Worm (Caenorhabditis elegans) whole organism, L3 larva: ENCODE results near the gene atgl-1.

Source experiments
- R02D3.7 ChIP-seq: fragments of 150-350 bp; optimal IDR thresholded peaks from 2 replicates; lab custom pipeline; 2014; ENCODE audit warnings: missing biosample characterization, missing genetic modification characterization
- ZK546.5 ChIP-seq: sonication (generic microtip); optimal IDR thresholded peaks from 2 replicates; lab custom pipeline; 2017; ENCODE audit warnings: missing biosample characterization, missing genetic modification characterization
- ama-1 ChIP-seq: fragments of 150-350 bp; optimal IDR thresholded peaks from 2 replicates; lab custom pipeline; 2018
- ceh-28 ChIP-seq: fragments of 150-350 bp; optimal IDR thresholded peaks from 2 replicates; lab custom pipeline; 2014; ENCODE audit warnings: missing biosample characterization, missing genetic modification reagents, missing genetic modification characterization
- ceh-9 ChIP-seq: sonication (generic microtip); optimal IDR thresholded peaks from 2 replicates; lab custom pipeline; 2018; ENCODE audit warnings: missing biosample characterization, missing genetic modification characterization
- daf-12 ChIP-seq: fragments of 150-350 bp; optimal IDR thresholded peaks from 2 replicates; lab custom pipeline; 2014; ENCODE audit warnings: missing biosample characterization, missing genetic modification reagents, missing genetic modification characterization
- egl-5 ChIP-seq: fragments of 150-350 bp; optimal IDR thresholded peaks from 2 replicates; lab custom pipeline; 2017; ENCODE audit warnings: missing biosample characterization, missing genetic modification reagents, missing genetic modification characterization, inconsistent platforms
- elt-1 ChIP-seq: fragments of 150-350 bp; optimal IDR thresholded peaks from 2 replicates; lab custom pipeline; 2014; ENCODE audit warnings: missing biosample characterization, missing genetic modification characterization
- elt-2 ChIP-seq: sonication (generic microtip); optimal IDR thresholded peaks from 2 replicates; lab custom pipeline; 2016; ENCODE audit warnings: missing genetic modification reagents, mild to moderate bottlenecking, missing genetic modification characterization, missing compliant biosample characterization
- elt-3 ChIP-seq, 3 experiments: fragments of 150-350 bp in 1 of 3; sonication (generic microtip) in 2 of 3; optimal IDR thresholded peaks; 2 replicates in 2 of 3; 4 replicates in 1 of 3; lab custom pipeline; 2014 to 2017; ENCODE audit warnings: missing biosample characterization in 3 of 3, missing genetic modification characterization in 3 of 3
- eor-1 ChIP-seq, 2 experiments: fragments of 150-350 bp; optimal IDR thresholded peaks; 2 replicates each; lab custom pipeline; 2014 to 2018; ENCODE audit warnings: missing biosample characterization in 2 of 2, missing genetic modification characterization in 2 of 2
- fkh-10 ChIP-seq: sonication (generic microtip); optimal IDR thresholded peaks from 2 replicates; lab custom pipeline; 2017; ENCODE audit warnings: missing biosample characterization, missing genetic modification reagents, missing genetic modification characterization
- hmg-11 ChIP-seq: sonication (generic microtip); optimal IDR thresholded peaks from 2 replicates; lab custom pipeline; 2016; ENCODE audit warnings: missing genetic modification characterization, missing compliant biosample characterization
- jun-1 ChIP-seq: fragments of 150-350 bp; optimal IDR thresholded peaks from 2 replicates; lab custom pipeline; 2014; ENCODE audit warnings: missing biosample characterization, missing genetic modification reagents, missing genetic modification characterization
- lin-15B ChIP-seq: fragments of 150-350 bp; optimal IDR thresholded peaks from 2 replicates; lab custom pipeline; 2014; ENCODE audit warnings: missing biosample characterization, missing genetic modification characterization
- lin-39 ChIP-seq: fragments of 150-350 bp; optimal IDR thresholded peaks from 2 replicates; lab custom pipeline; 2018; ENCODE audit warnings: missing biosample characterization, missing genetic modification reagents, missing genetic modification characterization
- lsy-12 ChIP-seq: sonication (generic microtip); optimal IDR thresholded peaks from 2 replicates; lab custom pipeline; 2016; ENCODE audit warnings: mild to moderate bottlenecking, missing genetic modification characterization, missing compliant biosample characterization
- nfya-1 ChIP-seq: sonication (generic microtip); optimal IDR thresholded peaks from 2 replicates; lab custom pipeline; 2017; ENCODE audit warnings: missing genetic modification characterization, mild to moderate bottlenecking, missing compliant biosample characterization, antibody characterized with exemption, moderate library complexity; ENCODE audit not compliant: insufficient read depth
- nhr-11 ChIP-seq: fragments of 150-350 bp; optimal IDR thresholded peaks from 2 replicates; lab custom pipeline; 2014; ENCODE audit warnings: missing biosample characterization, missing genetic modification characterization
- nhr-12 ChIP-seq: fragments of 150-350 bp; optimal IDR thresholded peaks from 2 replicates; lab custom pipeline; 2014; ENCODE audit warnings: missing biosample characterization, missing genetic modification characterization
- nhr-23 ChIP-seq: fragments of 150-350 bp; optimal IDR thresholded peaks from 2 replicates; lab custom pipeline; 2014; ENCODE audit warnings: missing biosample characterization, missing genetic modification reagents, missing genetic modification characterization
- nhr-237 ChIP-seq: fragments of 150-350 bp; optimal IDR thresholded peaks from 2 replicates; lab custom pipeline; 2014; ENCODE audit warnings: missing biosample characterization, missing genetic modification characterization
- nhr-28 ChIP-seq: fragments of 150-350 bp; optimal IDR thresholded peaks from 2 replicates; lab custom pipeline; 2014; ENCODE audit warnings: missing biosample characterization, missing genetic modification characterization
- nhr-43 ChIP-seq: sonication (generic microtip); optimal IDR thresholded peaks from 2 replicates; lab custom pipeline; 2016; ENCODE audit warnings: mild to moderate bottlenecking, missing genetic modification characterization, missing compliant biosample characterization; ENCODE audit not compliant: poor library complexity, severe bottlenecking
- nhr-67 ChIP-seq: fragments of 150-350 bp; optimal IDR thresholded peaks from 2 replicates; lab custom pipeline; 2014; ENCODE audit warnings: missing biosample characterization, missing genetic modification characterization
- nhr-76 ChIP-seq: fragments of 150-350 bp; sonication (generic microtip); optimal IDR thresholded peaks from 5 replicates; lab custom pipeline; 2014; ENCODE audit warnings: missing biosample characterization, missing genetic modification characterization
- pha-4 ChIP-seq: fragments of 150-350 bp; optimal IDR thresholded peaks from 2 replicates; lab custom pipeline; 2014; ENCODE audit warnings: missing biosample characterization, missing genetic modification reagents, missing genetic modification characterization
- pqm-1 ChIP-seq: fragments of 150-350 bp; optimal IDR thresholded peaks from 2 replicates; lab custom pipeline; 2017; ENCODE audit warnings: missing biosample characterization, missing genetic modification characterization, inconsistent platforms
- sea-2 ChIP-seq: fragments of 150-350 bp; sonication (generic microtip); optimal IDR thresholded peaks from 4 replicates; lab custom pipeline; 2014; ENCODE audit warnings: missing biosample characterization, missing genetic modification reagents, missing genetic modification characterization
- skn-1 ChIP-seq: fragments of 150-350 bp; optimal IDR thresholded peaks from 2 replicates; lab custom pipeline; 2014; ENCODE audit warnings: missing biosample characterization, missing genetic modification characterization
- tbx-2 ChIP-seq: sonication (generic microtip); optimal IDR thresholded peaks from 2 replicates; lab custom pipeline; 2016; ENCODE audit warnings: mild to moderate bottlenecking, missing genetic modification characterization, missing compliant biosample characterization
- unc-39 ChIP-seq: sonication (generic microtip); optimal IDR thresholded peaks from 4 replicates; lab custom pipeline; 2017; ENCODE audit warnings: missing biosample characterization, missing genetic modification characterization

The atgl-1 gene

DNA sequence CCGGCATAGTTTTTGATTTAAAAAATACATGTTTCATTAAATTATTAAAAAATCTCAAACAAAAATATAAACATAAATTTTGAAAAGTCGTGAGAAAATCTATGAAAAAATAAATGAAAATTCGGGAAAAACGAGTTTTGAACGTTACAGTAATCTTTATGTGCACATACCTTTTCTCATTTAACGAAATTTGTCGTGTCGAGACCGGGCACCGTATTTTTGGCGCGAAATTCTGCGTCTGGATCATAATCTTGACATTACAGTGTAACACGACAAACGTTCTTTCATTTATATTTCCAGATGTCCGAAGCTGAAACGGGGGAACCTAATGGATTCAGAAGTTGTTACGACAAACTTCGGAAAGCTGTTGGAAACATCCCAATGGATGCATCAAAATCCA is 29.7 kb downstream of the atgl-1 start, which contains the start of gene C16A3.2:
Gene C16A3.2, plus strand, starts transcription at position 301 of the 400 bp plus-strand sequence.
- TF ChIP-seq ama-1: no peak
- TF ChIP-seq hmg-11 (tag; lab: Kevin White, UChicago): no peak
- no peak for TF ChIP-seq nhr-12 (tag; lab: Kevin White, UChicago)
- TF ChIP-seq elt-3 (tag; optimal IDR thresholded peaks at IDR 0.05; lab: Kevin White, UChicago): no peak
- no peak for TF ChIP-seq nhr-67 (tag; lab: Kevin White, UChicago)
- TF ChIP-seq nhr-11 (tag; lab: Kevin White, UChicago): no peak
- no peak for TF ChIP-seq nhr-43 (tag; lab: Kevin White, UChicago)
- no peak for TF ChIP-seq eor-1 (tag; optimal IDR thresholded peaks at IDR 0.05; lab: Kevin White, UChicago)

DNA sequence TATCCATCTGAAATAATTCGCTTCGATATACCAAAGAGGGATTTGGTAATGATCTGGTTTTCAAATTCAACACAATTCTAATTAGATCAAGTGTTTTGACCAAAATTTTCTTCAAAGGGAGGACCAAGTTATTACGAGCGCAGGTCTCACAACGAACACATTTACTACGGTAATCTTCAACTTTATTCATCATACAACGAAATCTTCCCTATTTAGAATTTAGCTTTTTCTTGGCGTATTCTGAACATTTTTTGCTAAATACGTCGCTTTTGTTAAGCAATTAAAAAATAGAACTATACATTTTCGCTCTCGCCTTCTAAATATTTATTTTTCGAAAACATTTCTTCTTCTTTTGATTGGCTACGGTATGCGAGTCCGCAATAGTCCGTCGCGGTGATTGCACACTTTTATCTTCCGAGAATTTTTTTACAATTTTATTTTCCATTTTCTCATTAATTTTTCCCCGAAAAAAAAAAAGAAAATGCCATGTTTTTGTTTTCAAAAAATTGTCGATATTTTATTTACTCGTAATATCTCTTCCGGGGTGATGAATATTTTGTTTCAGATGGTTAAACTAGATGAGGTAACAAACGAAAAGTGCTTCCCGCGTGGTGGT is 36.2 kb downstream of the atgl-1 start, which contains the start of gene let-716:
Gene let-716, plus strand, starts transcription at position 566 of the 616 bp plus-strand sequence.
- TF ChIP-seq elt-2 (tag; lab: Kevin White, UChicago) (peak; percentile 7), lin-15B (peak; percentile 24), R02D3.7 (tag; lab: Kevin White, UChicago) (no peak), nhr-23 (tag; lab: Kevin White, UChicago) (peak; percentile 22), ceh-9 (tag; lab: Kevin White, UChicago) (no peak)

DNA sequence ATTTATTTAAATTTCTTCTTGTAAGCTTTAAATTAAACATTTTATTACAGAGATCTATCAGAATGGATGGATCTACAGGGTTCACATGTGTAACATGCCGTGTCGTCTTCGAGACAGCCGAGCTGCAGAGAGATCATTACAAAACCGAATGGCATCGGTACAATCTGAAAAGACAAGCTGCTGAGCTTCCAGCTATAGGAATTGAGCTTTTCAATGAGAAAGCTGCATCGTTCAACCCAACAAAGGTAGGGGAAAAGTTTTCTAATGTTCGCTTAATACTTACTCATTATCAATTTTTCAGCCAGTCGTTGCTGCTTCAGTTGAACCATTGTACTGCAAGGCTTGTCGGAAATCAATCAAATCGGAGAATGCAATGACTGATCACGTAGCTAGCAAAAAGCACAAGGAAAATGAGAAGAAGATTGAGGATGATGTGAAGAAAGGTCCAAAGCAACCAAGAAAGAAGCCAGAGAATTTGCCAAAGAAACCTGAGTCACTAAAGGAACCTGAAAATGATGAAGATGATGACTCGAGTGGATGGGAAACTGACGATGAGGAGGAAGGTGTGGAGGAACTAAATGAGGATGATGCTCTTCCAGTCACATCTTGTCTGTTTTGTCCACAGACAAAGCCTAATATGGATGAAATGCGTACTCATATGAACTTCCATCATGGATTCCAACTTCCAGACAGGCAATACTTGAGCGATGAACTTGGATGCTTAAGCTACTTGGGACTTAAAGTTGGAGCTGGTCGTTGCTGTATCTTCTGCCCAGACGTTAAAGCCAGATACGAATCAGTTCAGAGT is 37.5 kb downstream of the atgl-1 start, which contains the start of gene znf-622:
Gene znf-622, plus strand, starts transcription at position 51 of the 808 bp plus-strand sequence.
- TF ChIP-seq sea-2 (GFP tag; lab: Kevin White, UChicago) (no peak), daf-12 (no peak), nhr-23 (tag; lab: Kevin White, UChicago) (no peak), ZK546.5 (no peak), ama-1 (no peak), nhr-237 (no peak), nhr-12 (tag; lab: Kevin White, UChicago) (no peak), elt-2 (tag; lab: Kevin White, UChicago) (no peak)

DNA sequence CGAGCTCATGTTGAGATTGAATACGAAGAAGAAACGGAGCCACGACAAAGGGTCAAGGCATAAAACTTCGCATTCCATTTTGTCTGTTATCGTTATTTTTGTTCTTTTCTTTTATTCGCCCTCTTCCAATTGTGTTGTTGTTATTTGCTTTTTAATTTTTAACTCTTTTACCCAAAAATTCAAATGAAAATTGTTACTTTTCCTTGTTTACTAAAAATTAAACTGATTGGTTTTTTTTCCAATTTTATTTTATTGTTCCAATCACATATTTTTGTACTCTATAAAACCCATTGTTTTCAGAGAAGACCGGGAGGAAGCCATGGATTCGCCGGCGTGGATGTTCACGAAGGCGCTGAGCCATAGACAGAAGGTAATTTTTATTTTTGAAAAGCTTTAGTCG is 38.8 kb downstream of the atgl-1 start, which contains the start of gene C16A3.5:
Gene C16A3.5, plus strand, starts transcription at position 301 of the 400 bp plus-strand sequence.
- TF ChIP-seq lin-39 (tag; lab: Kevin White, UChicago) (no peak), jun-1 (tag; lab: Kevin White, UChicago) (no peak), tbx-2 (tag; lab: Kevin White, UChicago) (no peak), ama-1 (no peak), eor-1 (tag; optimal IDR thresholded peaks at IDR 0.05; lab: Kevin White, UChicago) (no peak), skn-1 (tag; lab: Kevin White, UChicago) (no peak), nhr-28 (tag; lab: Kevin White, UChicago) (no peak), pha-4 (tag; lab: Kevin White, UChicago) (no peak), ceh-28 (no peak)

DNA sequence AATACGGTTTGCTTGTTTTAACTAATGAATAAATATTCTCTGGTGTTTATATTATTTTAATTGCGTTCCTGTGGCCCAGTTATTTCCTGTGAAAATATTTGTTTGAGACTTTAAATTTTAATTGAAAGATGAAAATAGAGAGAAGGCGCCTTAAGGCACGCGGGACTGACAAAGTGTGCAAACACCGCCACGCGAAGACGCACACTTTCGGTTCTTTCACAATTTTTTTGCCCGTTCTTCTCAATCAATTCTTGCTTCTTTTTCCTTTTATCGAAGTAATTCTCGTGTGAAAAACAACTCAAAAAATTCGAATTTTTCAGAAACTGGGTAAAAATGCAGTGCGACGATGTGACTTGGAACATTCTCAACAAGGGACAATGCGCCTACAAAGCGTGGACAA is 40.1 kb downstream of the atgl-1 start, which contains the start of gene C16A3.6:
Gene C16A3.6, plus strand, starts transcription at position 84 of the 400 bp plus-strand sequence.
- peak; percentile 14 for TF ChIP-seq elt-2 (tag; lab: Kevin White, UChicago)
- TF ChIP-seq nhr-237: no peak
- no peak for TF ChIP-seq lsy-12 (tag; lab: Kevin White, UChicago)
- no peak for TF ChIP-seq tbx-2 (tag; lab: Kevin White, UChicago)
- no peak for TF ChIP-seq elt-1
- no peak for TF ChIP-seq egl-5 (tag; lab: Kevin White, UChicago)
- no peak for TF ChIP-seq R02D3.7 (tag; lab: Kevin White, UChicago)
- TF ChIP-seq nhr-28 (tag; lab: Kevin White, UChicago): no peak
- TF ChIP-seq nhr-23 (tag; lab: Kevin White, UChicago): peak; percentile 11
- no peak for TF ChIP-seq pqm-1 (tag; lab: Kevin White, UChicago)
- no peak for TF ChIP-seq jun-1 (tag; lab: Kevin White, UChicago)
- peak; percentile 37 for TF ChIP-seq nfya-1 (tag; lab: Kevin White, UChicago)
- no peak for TF ChIP-seq nhr-11 (tag; lab: Kevin White, UChicago)
- no peak for TF ChIP-seq sea-2 (GFP tag; lab: Kevin White, UChicago)
- TF ChIP-seq unc-39 (tag; lab: Kevin White, UChicago): no peak
- no peak for TF ChIP-seq fkh-10 (GFP tag; lab: Kevin White, UChicago)
- TF ChIP-seq nhr-76 (tag; lab: Kevin White, UChicago): no peak
- TF ChIP-seq nhr-43 (tag; lab: Kevin White, UChicago): no peak
- TF ChIP-seq ama-1: peak; percentile 75
- peak; percentile 32 for TF ChIP-seq hmg-11 (tag; lab: Kevin White, UChicago)
- peak; percentile 40 for TF ChIP-seq pha-4 (tag; lab: Kevin White, UChicago)
